Fruit fly (Drosophila melanogaster): ENCODE results near the gene Phae2.

- TF ChIP-seq CG8478 (optimal IDR thresholded peaks at IDR 0.05) (no peak), CTCF (optimal IDR thresholded peaks at IDR 0.05) (no peak)
These were observed 18.2 kb upstream of the Phae2 start for dm6 chr2L:12092719-12093118.

Measured in S2 (cell line).